Fruit fly (Drosophila melanogaster): ENCODE measurements around the gene Cpr97Eb.

Cpr97Eb gene

DNA sequence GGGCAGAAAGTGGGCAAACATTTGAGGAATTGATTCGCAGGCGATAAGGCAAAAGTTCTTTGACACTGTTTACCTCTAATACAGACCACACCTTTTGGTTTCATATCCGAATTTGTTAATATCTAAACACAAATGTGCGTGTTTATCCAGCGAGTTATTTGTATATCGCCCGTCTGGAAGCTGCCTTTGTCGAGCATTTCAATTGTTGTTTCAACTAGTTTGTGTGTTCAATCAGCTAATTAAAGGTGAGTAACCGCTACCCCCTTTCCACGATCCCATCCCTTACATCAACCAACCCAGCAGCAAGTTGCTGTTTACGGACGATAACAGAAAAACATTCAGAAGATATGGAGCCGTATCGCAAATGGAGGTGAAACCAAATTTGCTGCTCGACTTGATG is 40.5 kb upstream of the Cpr97Eb start (continued):
- TF ChIP-seq CG4617 (GFP tag; optimal IDR thresholded peaks at IDR 0.05; ENCODE audit: borderline replicate concordance), result no peak
- TF ChIP-seq CG13775 (GFP tag; optimal IDR thresholded peaks at IDR 0.05), result no peak
- TF ChIP-seq CG2120 (GFP tag; optimal IDR thresholded peaks at IDR 0.05), result peak; percentile 75
- peak; percentile 73; the same call in 1 of the 2 replicates for TF ChIP-seq seq (GFP tag; IDR thresholded peaks at IDR 0.05)
- TF ChIP-seq CG9797 (GFP tag; optimal IDR thresholded peaks at IDR 0.05), result no peak
- TF ChIP-seq bowl (GFP tag; IDR thresholded peaks at IDR 0.05), result no peak
- TF ChIP-seq Mad (GFP tag; optimal IDR thresholded peaks at IDR 0.05), result no peak
- TF ChIP-seq klu (GFP tag; IDR thresholded peaks at IDR 0.05), result no peak
- TF ChIP-seq tio (GFP tag; optimal IDR thresholded peaks at IDR 0.05), result no peak
- TF ChIP-seq gsb (GFP tag; IDR thresholded peaks at IDR 0.05), result no peak
- peak; percentile 61 for TF ChIP-seq CG15514 (GFP tag; optimal IDR thresholded peaks at IDR 0.05)
- no peak for TF ChIP-seq Doc2 (GFP tag; IDR thresholded peaks at IDR 0.05)
- TF ChIP-seq CG11093 (GFP tag; IDR thresholded peaks at IDR 0.05), result no peak
- TF ChIP-seq en (GFP tag; optimal IDR thresholded peaks at IDR 0.05), result no peak
- TF ChIP-seq CG4854 (GFP tag; optimal IDR thresholded peaks at IDR 0.05), result no peak
- no peak for TF ChIP-seq HmgD (GFP tag; optimal IDR thresholded peaks at IDR 0.05)
- TF ChIP-seq CG9609 (GFP tag; optimal IDR thresholded peaks at IDR 0.05), result no peak
- no peak for TF ChIP-seq oc (tag; optimal IDR thresholded peaks at IDR 0.05)
- no peak for TF ChIP-seq cato (GFP tag; optimal IDR thresholded peaks at IDR 0.05; ENCODE audit: borderline replicate concordance)
- no peak for TF ChIP-seq Xbp1 (GFP tag; optimal IDR thresholded peaks at IDR 0.05)
- peak; percentile 49 for TF ChIP-seq CG6683 (GFP tag; optimal IDR thresholded peaks at IDR 0.05)
- no peak for TF ChIP-seq CG7839 (tag; optimal IDR thresholded peaks at IDR 0.05)
- no peak for TF ChIP-seq unc-4 (GFP tag; IDR thresholded peaks at IDR 0.05; ENCODE audit: partially characterized antibody)
- no peak for TF ChIP-seq CG4707 (GFP tag; optimal IDR thresholded peaks at IDR 0.05)
- TF ChIP-seq ERR (GFP tag; optimal IDR thresholded peaks at IDR 0.05), result peak; percentile 47
- no peak for TF ChIP-seq nmo (GFP tag; optimal IDR thresholded peaks at IDR 0.05)
- TF ChIP-seq sob (GFP tag; IDR thresholded peaks at IDR 0.05), result peak; percentile 47; the same call in 1 of the 2 replicates
- TF ChIP-seq her (GFP tag; optimal IDR thresholded peaks at IDR 0.05), result peak; percentile 68
- TF ChIP-seq Antp (GFP tag; optimal IDR thresholded peaks at IDR 0.05), result peak; percentile 5
- TF ChIP-seq cwo (GFP tag; optimal IDR thresholded peaks at IDR 0.05), result peak; percentile 56
- TF ChIP-seq CrebB (tag; optimal IDR thresholded peaks at IDR 0.05), result peak; percentile 57
- no peak for TF ChIP-seq CG33557 (GFP tag; optimal IDR thresholded peaks at IDR 0.05)
- TF ChIP-seq dm (GFP tag; optimal IDR thresholded peaks at IDR 0.05), result no peak
- no peak for TF ChIP-seq CG17612 (GFP tag; IDR thresholded peaks at IDR 0.05)
- no peak for TF ChIP-seq CG1602 (GFP tag; optimal IDR thresholded peaks at IDR 0.05)
- no peak for TF ChIP-seq CG1832 (GFP tag; optimal IDR thresholded peaks at IDR 0.05)
- no peak for TF ChIP-seq Bdp1 (GFP tag; optimal IDR thresholded peaks at IDR 0.05)
- TF ChIP-seq CG14965 (GFP tag; optimal IDR thresholded peaks at IDR 0.05; ENCODE audit: borderline replicate concordance), result no peak
- no peak for TF ChIP-seq sima (GFP tag; optimal IDR thresholded peaks at IDR 0.05)
- TF ChIP-seq HLHmδ (GFP tag; optimal IDR thresholded peaks at IDR 0.05), result no peak
- peak; percentile 55; the same call in 1 of the 3 replicates for TF ChIP-seq dysf (GFP tag; IDR thresholded peaks at IDR 0.05)
- TF ChIP-seq CG15696 (tag; optimal IDR thresholded peaks at IDR 0.05), result no peak
- no peak for TF ChIP-seq chm (GFP tag; IDR thresholded peaks at IDR 0.05)
- TF ChIP-seq CG4404 (GFP tag; IDR thresholded peaks at IDR 0.05), result no peak
- TF ChIP-seq grau (tag; optimal IDR thresholded peaks at IDR 0.05), result peak; percentile 16
- no peak for TF ChIP-seq CG12744 (GFP tag; optimal IDR thresholded peaks at IDR 0.05)
- TF ChIP-seq CG14860 (GFP tag; IDR thresholded peaks at IDR 0.05; ENCODE audit: partially characterized antibody), result no peak
- TF ChIP-seq otp (GFP tag; IDR thresholded peaks at IDR 0.05), result no peak
- TF ChIP-seq repo (GFP tag; optimal IDR thresholded peaks at IDR 0.05), result no peak
- no peak for TF ChIP-seq Ada2b (GFP tag; IDR thresholded peaks at IDR 0.05)
- TF ChIP-seq tna (GFP tag; IDR thresholded peaks at IDR 0.05; ENCODE audit: partially characterized antibody), result no peak
- TF ChIP-seq croc (GFP tag; conservative IDR thresholded peaks at IDR 0.05), result no peak
